Worm (Caenorhabditis elegans): Measurements from ENCODE around the gene C45H4.14.

DNA sequence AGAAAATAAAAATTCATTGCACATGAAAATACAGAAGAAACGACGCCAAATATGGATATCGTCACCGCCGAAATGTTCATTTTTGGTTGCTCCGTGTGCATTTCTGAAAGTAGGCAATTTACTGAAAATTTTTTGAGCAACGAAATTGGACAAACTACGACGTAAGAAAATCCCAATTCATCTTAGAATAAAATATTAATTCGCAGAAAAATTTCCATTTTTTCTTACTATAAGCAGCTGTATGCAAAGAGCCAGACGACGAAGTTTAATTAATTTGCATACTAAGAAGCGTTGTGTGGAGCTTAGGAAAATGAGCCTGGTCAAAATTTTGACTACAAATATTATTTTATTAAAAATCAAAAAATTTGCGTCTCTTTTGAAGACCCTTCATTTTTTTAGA lies 7.4 kb upstream of the C45H4.14 start, which contains the start of gene srbc-19:
- TF ChIP-seq blmp-1 (tag; optimal IDR thresholded peaks at IDR 0.05) (no peak), jun-1 (tag; optimal IDR thresholded peaks at IDR 0.05) (no peak), mep-1 (tag; optimal IDR thresholded peaks at IDR 0.05) (no peak), ceh-82 (tag; optimal IDR thresholded peaks at IDR 0.05) (no peak), lin-15B (tag; optimal IDR thresholded peaks at IDR 0.05) (no peak)
